Worm (Caenorhabditis elegans) whole organism, L4 larva: Measurements from ENCODE around the gene ZK816.3.

Experiments used
- F10B5.3 ChIP-seq: sonication (generic microtip); optimal IDR thresholded peaks from 2 replicates; lab custom pipeline; 2016; ENCODE audit warnings: mild to moderate bottlenecking, missing genetic modification characterization, missing compliant biosample characterization
- arid-1 ChIP-seq: fragments of 200-800 bp; sonication (Bioruptor generic); conservative IDR thresholded peaks from 2 replicates; pipeline ENCODE4 v1.3.6; 2022; ENCODE audit warnings: missing genetic modification reagents, missing genetic modification characterization, missing compliant biosample characterization
- lin-13 ChIP-seq: fragments of 150-350 bp; optimal IDR thresholded peaks from 2 replicates; lab custom pipeline; 2014; ENCODE audit warnings: missing biosample characterization, missing genetic modification reagents, missing genetic modification characterization
- madf-9 ChIP-seq: fragments of 200-800 bp; sonication (Bioruptor generic); conservative IDR thresholded peaks from 2 replicates; pipeline ENCODE4 v1.3.6; 2022; ENCODE audit warnings: missing genetic modification reagents, missing genetic modification characterization, missing compliant biosample characterization
- nhr-6 ChIP-seq: fragments of 150-350 bp; optimal IDR thresholded peaks from 2 replicates; lab custom pipeline; 2014; ENCODE audit warnings: missing biosample characterization, missing genetic modification characterization
- pqm-1 ChIP-seq: sonication (generic microtip); optimal IDR thresholded peaks from 2 replicates; lab custom pipeline; 2017; ENCODE audit warnings: missing biosample characterization, missing genetic modification characterization
- ztf-11 ChIP-seq: fragments of 150-350 bp; optimal IDR thresholded peaks from 2 replicates; lab custom pipeline; 2014; ENCODE audit warnings: missing biosample characterization, missing genetic modification characterization

ce11 chrX:3350306-3350705 is 2.1 kb downstream of the ZK816.3 start, which contains the start of gene nspg-4:
- no peak for TF ChIP-seq pqm-1 (tag; lab: Kevin White, UChicago)
- no peak for TF ChIP-seq nhr-6 (tag; lab: Kevin White, UChicago)
- TF ChIP-seq F10B5.3 (tag; lab: Kevin White, UChicago): no peak
- no peak for TF ChIP-seq ztf-11 (tag; lab: Kevin White, UChicago)
- TF ChIP-seq arid-1 (GFP tag; lab: Robert Waterston, UW): no peak
- TF ChIP-seq lin-13: no peak
- TF ChIP-seq madf-9: no peak
